Fruit fly (Drosophila melanogaster) S2 (cell line): ENCODE measurements around the gene CG34258.

Experiments used
- CG8478 ChIP-seq: fragments of >200 bp; optimal IDR thresholded peaks from 2 replicates; lab custom pipeline; 2018
- CTCF ChIP-seq, 2 experiments: fragments of >200 bp; optimal IDR thresholded peaks; 2 replicates each; lab custom pipeline; 2018

dm6 chr3L:19914833-19915232 lies 36.9 kb downstream of the CG34258 start, which contains the start of gene Rpn1:
- TF ChIP-seq CTCF (optimal IDR thresholded peaks at IDR 0.05; lab: Kevin White, UChicago) (peak in 1 of 2 experiments; percentile 20), CG8478 (no peak)
